Fruit fly (Drosophila melanogaster) S2 (cell line): ENCODE data around the gene Iyd.

ENCODE experiments used
- CG8478 ChIP-seq: fragments of >200 bp; optimal IDR thresholded peaks from 2 replicates; lab custom pipeline; 2018
- CTCF ChIP-seq, 2 experiments: fragments of >200 bp; optimal IDR thresholded peaks; 2 replicates each; lab custom pipeline; 2018

DNA sequence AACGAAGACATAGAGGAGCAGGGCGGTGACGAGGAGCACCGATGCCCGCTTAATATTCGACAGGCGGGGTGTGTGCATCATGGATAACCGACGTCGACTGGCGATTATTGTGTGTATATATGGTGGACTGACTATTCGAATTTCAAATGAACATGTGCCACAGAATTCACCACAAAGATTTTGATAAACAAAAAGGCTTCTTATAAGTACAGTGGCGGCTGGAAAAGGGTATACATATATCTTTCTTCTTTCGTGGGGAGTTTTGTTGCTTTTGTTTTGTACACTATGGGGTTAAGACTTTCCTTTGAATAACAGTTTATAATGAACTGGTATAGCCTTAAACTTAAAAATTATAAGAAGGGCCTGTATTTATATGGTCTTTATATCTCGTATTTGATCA, 26.3 kb downstream of the Iyd start, which contains the start of gene CG6310:
- TF ChIP-seq CG8478 (lab: Kevin White, UChicago) (no peak), CTCF (optimal IDR thresholded peaks at IDR 0.05; lab: Kevin White, UChicago) (no peak)
